Fruit fly (Drosophila melanogaster) whole organism, adult: Measurements from ENCODE around the gene DppIII.
A peak's percentile ranks its signal among the peaks of the same experiment; 100 is the strongest.

Source experiments
- CG11617 ChIP-seq: fragments of 200-800 bp; sonication (Bioruptor generic); optimal IDR thresholded peaks from 2 replicates; lab custom pipeline; 2017; ENCODE audit warnings: mild to moderate bottlenecking, missing biosample characterization, missing genetic modification reagents, missing genetic modification characterization
- CG12768 ChIP-seq: fragments of 200-800 bp; sonication (Bioruptor generic); optimal IDR thresholded peaks from 2 replicates; lab custom pipeline; 2017; ENCODE audit warnings: missing biosample characterization, missing genetic modification characterization, mild to moderate bottlenecking, moderate library complexity, missing genetic modification reagents
- CG14711 ChIP-seq: fragments of 200-800 bp; sonication (Bioruptor generic); optimal IDR thresholded peaks from 2 replicates; lab custom pipeline; 2018; ENCODE audit warnings: missing biosample characterization, mild to moderate bottlenecking, missing genetic modification characterization, moderate library complexity
- CG1620 ChIP-seq: fragments of 200-800 bp; sonication (Bioruptor generic); optimal IDR thresholded peaks from 2 replicates; lab custom pipeline; 2016; ENCODE audit warnings: missing biosample characterization, missing genetic modification characterization
- CG5204 ChIP-seq: fragments of 200-800 bp; sonication (Bioruptor generic); optimal IDR thresholded peaks from 2 replicates; lab custom pipeline; 2016; ENCODE audit warnings: missing biosample characterization, missing genetic modification characterization
- CG7045 ChIP-seq: fragments of 200-800 bp; sonication (Bioruptor generic); optimal IDR thresholded peaks from 2 replicates; lab custom pipeline; 2017; ENCODE audit warnings: missing biosample characterization, mild to moderate bottlenecking, missing genetic modification characterization
- Clk ChIP-seq: fragments of 200-800 bp; sonication (Bioruptor generic); optimal IDR thresholded peaks from 2 replicates; lab custom pipeline; 2017; ENCODE audit warnings: missing biosample characterization, missing genetic modification characterization
- Crg-1 ChIP-seq: fragments of 200-800 bp; sonication (Bioruptor generic); optimal IDR thresholded peaks from 2 replicates; lab custom pipeline; 2016; ENCODE audit warnings: missing biosample characterization, missing genetic modification characterization
- bab1 ChIP-seq: fragments of 200-800 bp; sonication (Bioruptor generic); optimal IDR thresholded peaks from 3 replicates; lab custom pipeline; 2019; ENCODE audit warnings: missing biosample characterization, mild to moderate bottlenecking, missing genetic modification characterization, moderate library complexity
- kay ChIP-seq: fragments of 200-800 bp; sonication (Bioruptor generic); peaks from one replicate; lab custom pipeline; 2016; ENCODE audit warnings: missing biosample characterization, missing genetic modification characterization, borderline replicate concordance
- tj ChIP-seq: fragments of 200-800 bp; sonication (Bioruptor generic); optimal IDR thresholded peaks from 3 replicates; lab custom pipeline; 2017; ENCODE audit warnings: missing biosample characterization, mild to moderate bottlenecking, missing genetic modification characterization, moderate library complexity

- TF ChIP-seq Clk (no peak), bab1 (GFP tag; lab: Kevin White, UChicago) (no peak), CG14711 (tag; lab: Kevin White, UChicago) (no peak), CG1620 (GFP tag; lab: Kevin White, UChicago) (no peak), tj (no peak), CG7045 (GFP tag; lab: Kevin White, UChicago) (no peak), CG12768 (GFP tag; lab: Kevin White, UChicago) (no peak), CG5204 (GFP tag; lab: Kevin White, UChicago) (no peak), Crg-1 (no peak), CG11617 (GFP tag; lab: Kevin White, UChicago) (no peak), kay (GFP tag; lab: Kevin White, UChicago) (peak; percentile 86)
Observed at dm6 chr3R:8327967-8328789, 16.0 kb upstream of the DppIII start.
